Fruit fly (Drosophila melanogaster): ENCODE measurements around the gene Dtwd2.

The Dtwd2 gene

dm6 chr3R:7249460-7249859, at the start of gene Dtwd2, which contains the start of gene CG1227 (continued):
- TF ChIP-seq CG7963 (GFP tag; IDR thresholded peaks at IDR 0.05; ENCODE audit: partially characterized antibody), result no peak
- peak; percentile 88 for TF ChIP-seq CG14710 (tag; optimal IDR thresholded peaks at IDR 0.05)
- peak; percentile 46; the same call in 1 of the 2 replicates for TF ChIP-seq CG11085 (GFP tag; IDR thresholded peaks at IDR 0.05)
- TF ChIP-seq CG3407 (GFP tag; optimal IDR thresholded peaks at IDR 0.05), result peak; percentile 78
- peak; percentile 75 for TF ChIP-seq CG10462 (GFP tag; optimal IDR thresholded peaks at IDR 0.05)
- peak; percentile 47 for TF ChIP-seq trh (GFP tag; optimal IDR thresholded peaks at IDR 0.05)
- peak in 1 of 2 experiments; percentile 94 for TF ChIP-seq Eip74EF (GFP tag; optimal IDR thresholded peaks at IDR 0.05)
- no peak for TF ChIP-seq Doc3 (GFP tag; IDR thresholded peaks at IDR 0.05; ENCODE audit: partially characterized antibody)
- TF ChIP-seq ATbp (GFP tag; optimal IDR thresholded peaks at IDR 0.05), result peak; percentile 83
- peak; percentile 90 for TF ChIP-seq CG33557 (GFP tag; optimal IDR thresholded peaks at IDR 0.05)
- peak; percentile 91 for TF ChIP-seq CG3847 (GFP tag; IDR thresholded peaks at IDR 0.05)
- TF ChIP-seq Bdp1 (GFP tag; optimal IDR thresholded peaks at IDR 0.05), result peak; percentile 13
- TF ChIP-seq wdn (GFP tag; IDR thresholded peaks at IDR 0.05), result peak; percentile 83
- TF ChIP-seq al (GFP tag; IDR thresholded peaks at IDR 0.05), result peak; percentile 88
- TF ChIP-seq tio (GFP tag; optimal IDR thresholded peaks at IDR 0.05), result peak; percentile 73
- TF ChIP-seq NK7.1 (GFP tag; optimal IDR thresholded peaks at IDR 0.05), result peak; percentile 55
- TF ChIP-seq Gug (GFP tag; IDR thresholded peaks at IDR 0.05), result no peak
- no peak for TF ChIP-seq Optix (GFP tag; IDR thresholded peaks at IDR 0.05)
- no peak for TF ChIP-seq luna (GFP tag; optimal IDR thresholded peaks at IDR 0.05)
- peak; percentile 33; the same call in 1 of the 2 replicates for TF ChIP-seq sisA (GFP tag; IDR thresholded peaks at IDR 0.05)
- no peak for TF ChIP-seq CG31388 (GFP tag; optimal IDR thresholded peaks at IDR 0.05)
- TF ChIP-seq CG6765 (GFP tag; optimal IDR thresholded peaks at IDR 0.05), result peak; percentile 92
- peak; percentile 84 for TF ChIP-seq fd96Cb (tag; optimal IDR thresholded peaks at IDR 0.05)
- peak; percentile 87 for TF ChIP-seq Oli (tag; optimal IDR thresholded peaks at IDR 0.05)
- peak; percentile 96 for TF ChIP-seq HmgZ (tag; optimal IDR thresholded peaks at IDR 0.05)
- TF ChIP-seq CG15011 (GFP tag; optimal IDR thresholded peaks at IDR 0.05), result no peak
- TF ChIP-seq Aef1 (GFP tag; IDR thresholded peaks at IDR 0.05), result peak; percentile 85
- TF ChIP-seq CG34376 (GFP tag; optimal IDR thresholded peaks at IDR 0.05), result peak; percentile 93
- TF ChIP-seq CG17328 (GFP tag; IDR thresholded peaks at IDR 0.05), result peak; percentile 92
- no peak for TF ChIP-seq gsb-n (tag; optimal IDR thresholded peaks at IDR 0.05)
- peak; percentile 66 for TF ChIP-seq CG5180 (GFP tag; optimal IDR thresholded peaks at IDR 0.05)
- TF ChIP-seq zen2 (GFP tag; IDR thresholded peaks at IDR 0.05; ENCODE audit: partially characterized antibody), result no peak
- peak; percentile 85 for TF ChIP-seq bcd (GFP tag; optimal IDR thresholded peaks at IDR 0.05)
- TF ChIP-seq chm (GFP tag; IDR thresholded peaks at IDR 0.05), result no peak; the same call in none of the 2 replicates
- peak; percentile 28 for TF ChIP-seq CG7786 (GFP tag; optimal IDR thresholded peaks at IDR 0.05)
- TF ChIP-seq Sox102F (GFP tag; optimal IDR thresholded peaks at IDR 0.05), result peak; percentile 94
- TF ChIP-seq gce (GFP tag; IDR thresholded peaks at IDR 0.05), result peak; percentile 86
- no peak for TF ChIP-seq Vsx1 (GFP tag; optimal IDR thresholded peaks at IDR 0.05)
- TF ChIP-seq stc (GFP tag; IDR thresholded peaks at IDR 0.05), result peak; percentile 95
- no peak for TF ChIP-seq Hr78 (GFP tag; optimal IDR thresholded peaks at IDR 0.05)
- peak; percentile 72 for TF ChIP-seq CG31224 (GFP tag; IDR thresholded peaks at IDR 0.05)
- TF ChIP-seq CG2202 (tag; optimal IDR thresholded peaks at IDR 0.05), result peak; percentile 84
- TF ChIP-seq CG10565 (GFP tag; optimal IDR thresholded peaks at IDR 0.05), result no peak
- TF ChIP-seq esg (GFP tag; conservative IDR thresholded peaks at IDR 0.05), result peak; percentile 85
- TF ChIP-seq chinmo (GFP tag; IDR thresholded peaks at IDR 0.05; ENCODE audit: partially characterized antibody), result no peak
- TF ChIP-seq pzg (GFP tag; optimal IDR thresholded peaks at IDR 0.05), result peak; percentile 36
- peak; percentile 90 for TF ChIP-seq zfh1 (GFP tag; IDR thresholded peaks at IDR 0.05)
- peak; percentile 97 for TF ChIP-seq nmo (GFP tag; optimal IDR thresholded peaks at IDR 0.05)
- TF ChIP-seq CG32772 (GFP tag; IDR thresholded peaks at IDR 0.05), result peak; percentile 78
- TF ChIP-seq her (GFP tag; optimal IDR thresholded peaks at IDR 0.05), result no peak

Measured in whole organism, embryonic.